Fruit fly (Drosophila melanogaster) whole organism, embryonic: ENCODE data around the gene CG7179.
A peak's percentile ranks its signal among the peaks of the same experiment; 100 is the strongest.

Experiments
- Ada2b ChIP-seq: fragments of 200-800 bp; sonication (Bioruptor generic); IDR thresholded peaks from 2 replicates; pipeline ENCODE4 v1.3.6; 2022; ENCODE audit warnings: missing biosample characterization, missing genetic modification characterization
- Bgb ChIP-seq: fragments of 200-800 bp; sonication (Bioruptor generic); IDR thresholded peaks from 2 replicates; pipeline ENCODE4 v1.3.6; 2022; ENCODE audit warnings: missing biosample characterization, missing genetic modification characterization; ENCODE audit not compliant: partially characterized antibody
- CG12071 ChIP-seq: fragments of 200-800 bp; sonication (Bioruptor generic); optimal IDR thresholded peaks from 3 replicates; lab custom pipeline; 2018; ENCODE audit warnings: missing biosample characterization, mild to moderate bottlenecking, missing genetic modification characterization
- CG13287 ChIP-seq: fragments of 200-800 bp; sonication (Bioruptor generic); IDR thresholded peaks from 2 replicates; pipeline ENCODE4 v1.3.6; 2022; ENCODE audit warnings: missing biosample characterization, missing genetic modification characterization; ENCODE audit not compliant: partially characterized antibody
- CG13296 ChIP-seq: fragments of 200-800 bp; sonication (Bioruptor generic); optimal IDR thresholded peaks from 3 replicates; lab custom pipeline; 2018; ENCODE audit warnings: missing biosample characterization, mild to moderate bottlenecking, missing genetic modification characterization
- CG16863 ChIP-seq: fragments of 200-800 bp; sonication (Bioruptor generic); optimal IDR thresholded peaks from 3 replicates; lab custom pipeline; 2016; ENCODE audit warnings: missing biosample characterization, missing genetic modification characterization
- CG17328 ChIP-seq: fragments of 200-800 bp; sonication (Bioruptor generic); IDR thresholded peaks from 2 replicates; pipeline ENCODE4 v1.3.6; 2022; ENCODE audit warnings: missing biosample characterization, missing genetic modification characterization
- CG17359 ChIP-seq: fragments of 200-800 bp; sonication (Bioruptor generic); optimal IDR thresholded peaks from 3 replicates; lab custom pipeline; 2018; ENCODE audit warnings: missing biosample characterization, mild to moderate bottlenecking, missing genetic modification characterization, moderate library complexity
- CG2678 ChIP-seq: fragments of 200-800 bp; sonication (Bioruptor generic); optimal IDR thresholded peaks from 3 replicates; lab custom pipeline; 2019; ENCODE audit warnings: missing biosample characterization, mild to moderate bottlenecking, missing genetic modification characterization, moderate library complexity
- CG30431 ChIP-seq: fragments of 200-800 bp; sonication (Bioruptor generic); optimal IDR thresholded peaks from 2 replicates; lab custom pipeline; 2017; ENCODE audit warnings: missing biosample characterization, missing genetic modification characterization
- CG34376 ChIP-seq: fragments of 200-800 bp; sonication (Bioruptor generic); optimal IDR thresholded peaks from 2 replicates; lab custom pipeline; 2018; ENCODE audit warnings: missing biosample characterization, mild to moderate bottlenecking, missing genetic modification characterization
- CG4707 ChIP-seq: fragments of 200-800 bp; sonication (Bioruptor generic); optimal IDR thresholded peaks from 2 replicates; lab custom pipeline; 2018; ENCODE audit warnings: missing biosample characterization, mild to moderate bottlenecking, missing genetic modification characterization, moderate library complexity
- CG5180 ChIP-seq: fragments of 200-800 bp; sonication (Bioruptor generic); optimal IDR thresholded peaks from 3 replicates; lab custom pipeline; 2017; ENCODE audit warnings: missing biosample characterization, missing genetic modification characterization, mild to moderate bottlenecking, moderate library complexity, missing genetic modification reagents
- CG6654 ChIP-seq: fragments of 200-800 bp; sonication (Bioruptor generic); optimal IDR thresholded peaks from 2 replicates; lab custom pipeline; 2017; ENCODE audit warnings: missing biosample characterization, mild to moderate bottlenecking, missing genetic modification characterization
- CG6854 ChIP-seq: fragments of 200-800 bp; sonication (Bioruptor generic); optimal IDR thresholded peaks from 3 replicates; lab custom pipeline; 2017; ENCODE audit warnings: missing biosample characterization, mild to moderate bottlenecking, missing genetic modification characterization
- CG7357 ChIP-seq: fragments of 200-800 bp; sonication (Bioruptor generic); IDR thresholded peaks from 3 replicates; pipeline ENCODE4 v1.3.6; 2022; ENCODE audit warnings: missing biosample characterization, missing genetic modification characterization
- CG9215 ChIP-seq: fragments of 200-800 bp; sonication (Bioruptor generic); IDR thresholded peaks from 2 replicates; pipeline ENCODE4 v1.3.6; 2022; ENCODE audit warnings: missing biosample characterization, missing genetic modification characterization
- D ChIP-seq, 2 experiments: fragments of 200-800 bp in 1 of 2; fragments of >200 bp in 1 of 2; sonication (Bioruptor generic) in 1 of 2; optimal IDR thresholded peaks; 2 replicates in 1 of 2; 3 replicates in 1 of 2; lab custom pipeline; 2017; ENCODE audit warnings: mild to moderate bottlenecking in 1 of 2, missing biosample characterization in 1 of 2, missing genetic modification characterization in 1 of 2, missing genetic modification reagents in 1 of 2
- Dbx ChIP-seq: fragments of 200-800 bp; sonication (Bioruptor generic); IDR thresholded peaks from 3 replicates; pipeline ENCODE4 v1.3.6; 2022; ENCODE audit warnings: missing biosample characterization, missing genetic modification characterization
- E2f2 ChIP-seq: fragments of 200-800 bp; sonication (Bioruptor generic); IDR thresholded peaks from 2 replicates; pipeline ENCODE4 v1.3.6; 2022; ENCODE audit warnings: missing biosample characterization, missing genetic modification characterization
- Eip74EF ChIP-seq, 2 experiments: fragments of 200-800 bp in 1 of 2; fragments of >200 bp in 1 of 2; sonication (Bioruptor generic) in 1 of 2; optimal IDR thresholded peaks; 2 replicates each; lab custom pipeline; 2017 to 2019; ENCODE audit warnings: missing biosample characterization in 2 of 2, missing genetic modification characterization in 2 of 2, mild to moderate bottlenecking in 1 of 2, moderate library complexity in 1 of 2
- Ets65A ChIP-seq: fragments of 200-800 bp; sonication (Bioruptor generic); peaks from one replicate; lab custom pipeline; 2016; ENCODE audit warnings: missing biosample characterization, missing genetic modification characterization
- Ets97D ChIP-seq: fragments of 200-800 bp; sonication (Bioruptor generic); optimal IDR thresholded peaks from 3 replicates; lab custom pipeline; 2016; ENCODE audit warnings: missing biosample characterization, missing genetic modification characterization
- Hr78 ChIP-seq, 2 experiments: fragments of 200-800 bp in 1 of 2; fragments of >200 bp in 1 of 2; sonication (Bioruptor generic) in 1 of 2; optimal IDR thresholded peaks; 2 replicates each; lab custom pipeline; 2017 to 2019; ENCODE audit warnings: missing biosample characterization in 2 of 2, missing genetic modification characterization in 2 of 2, mild to moderate bottlenecking in 1 of 2, moderate library complexity in 1 of 2
- Med ChIP-seq: fragments of 200-800 bp; sonication (Bioruptor generic); peaks from one replicate; lab custom pipeline; 2016; ENCODE audit warnings: missing biosample characterization, missing genetic modification characterization, mild to moderate bottlenecking, inconsistent platforms, moderate library complexity
- PHDP ChIP-seq: fragments of 200-800 bp; sonication (Bioruptor generic); optimal IDR thresholded peaks from 3 replicates; lab custom pipeline; 2018; ENCODE audit warnings: missing biosample characterization, mild to moderate bottlenecking, missing genetic modification characterization, moderate library complexity
- Pdp1 ChIP-seq, 2 experiments: fragments of 200-800 bp; sonication (Bioruptor generic); optimal IDR thresholded peaks; 3 replicates each; lab custom pipeline; 2016; ENCODE audit warnings: missing biosample characterization in 2 of 2, missing genetic modification characterization in 2 of 2, mild to moderate bottlenecking in 1 of 2, moderate library complexity in 1 of 2
- Ssrp ChIP-seq: fragments of 200-800 bp; sonication (Bioruptor generic); optimal IDR thresholded peaks from 2 replicates; lab custom pipeline; 2018; ENCODE audit warnings: missing biosample characterization, mild to moderate bottlenecking, missing genetic modification characterization, moderate library complexity
- btn ChIP-seq: fragments of 200-800 bp; sonication (Bioruptor generic); optimal IDR thresholded peaks from 2 replicates; lab custom pipeline; 2016; ENCODE audit warnings: missing biosample characterization, missing genetic modification characterization
- caup ChIP-seq: fragments of 200-800 bp; sonication (Bioruptor generic); optimal IDR thresholded peaks from 3 replicates; lab custom pipeline; 2017; ENCODE audit warnings: missing biosample characterization, mild to moderate bottlenecking, missing genetic modification characterization, moderate library complexity; ENCODE audit not compliant: severe bottlenecking
- chn ChIP-seq: fragments of 200-800 bp; sonication (Bioruptor generic); optimal IDR thresholded peaks from 2 replicates; lab custom pipeline; 2016; ENCODE audit warnings: missing biosample characterization, missing genetic modification characterization
- dan ChIP-seq: fragments of 200-800 bp; sonication (Bioruptor generic); IDR thresholded peaks from 2 replicates; pipeline ENCODE4 v1.3.6; 2022; ENCODE audit warnings: missing biosample characterization, missing genetic modification characterization
- dati ChIP-seq: fragments of 200-800 bp; sonication (Bioruptor generic); IDR thresholded peaks from 2 replicates; pipeline ENCODE4 v1.3.6; 2022; ENCODE audit warnings: missing biosample characterization, missing genetic modification characterization
- exex ChIP-seq: fragments of 200-800 bp; sonication (Bioruptor generic); optimal IDR thresholded peaks from 4 replicates; lab custom pipeline; 2018; ENCODE audit warnings: missing biosample characterization, mild to moderate bottlenecking, missing genetic modification characterization, moderate library complexity
- fd64A ChIP-seq: fragments of 200-800 bp; sonication (Bioruptor generic); optimal IDR thresholded peaks from 3 replicates; lab custom pipeline; 2018; ENCODE audit warnings: missing biosample characterization, mild to moderate bottlenecking, missing genetic modification characterization
- gem ChIP-seq: fragments of 200-800 bp; sonication (Bioruptor generic); optimal IDR thresholded peaks from 2 replicates; lab custom pipeline; 2019; ENCODE audit warnings: missing biosample characterization, mild to moderate bottlenecking, missing genetic modification characterization, moderate library complexity
- grn ChIP-seq: fragments of 200-800 bp; sonication (Bioruptor generic); optimal IDR thresholded peaks from 3 replicates; lab custom pipeline; 2017; ENCODE audit warnings: missing biosample characterization, missing genetic modification characterization
- her ChIP-seq: fragments of 200-800 bp; sonication (Bioruptor generic); optimal IDR thresholded peaks from 2 replicates; lab custom pipeline; 2016; ENCODE audit warnings: missing biosample characterization, missing genetic modification characterization
- inv ChIP-seq: fragments of 200-800 bp; sonication (Bioruptor generic); IDR thresholded peaks from 2 replicates; pipeline ENCODE4 v1.3.6; 2022; ENCODE audit warnings: missing biosample characterization, missing genetic modification characterization; ENCODE audit not compliant: partially characterized antibody
- kah ChIP-seq: fragments of 200-800 bp; sonication (Bioruptor generic); optimal IDR thresholded peaks from 2 replicates; lab custom pipeline; 2018; ENCODE audit warnings: missing biosample characterization, mild to moderate bottlenecking, missing genetic modification characterization
- mirr ChIP-seq: fragments of 200-800 bp; sonication (Bioruptor generic); optimal IDR thresholded peaks from 3 replicates; lab custom pipeline; 2018; ENCODE audit warnings: missing biosample characterization, mild to moderate bottlenecking, missing genetic modification characterization
- nau ChIP-seq: fragments of 200-800 bp; sonication (Bioruptor generic); optimal IDR thresholded peaks from 3 replicates; lab custom pipeline; 2017; ENCODE audit warnings: missing biosample characterization, mild to moderate bottlenecking, missing genetic modification characterization, missing genetic modification reagents
- nom ChIP-seq: fragments of 200-800 bp; sonication (Bioruptor generic); optimal IDR thresholded peaks from 2 replicates; lab custom pipeline; 2017; ENCODE audit warnings: missing biosample characterization, missing genetic modification characterization, mild to moderate bottlenecking, moderate library complexity, missing genetic modification reagents
- org-1 ChIP-seq: fragments of 200-800 bp; sonication (Bioruptor generic); optimal IDR thresholded peaks from 2 replicates; lab custom pipeline; 2017; ENCODE audit warnings: missing biosample characterization, missing genetic modification characterization
- schlank ChIP-seq: fragments of 200-800 bp; sonication (Bioruptor generic); optimal IDR thresholded peaks from 2 replicates; lab custom pipeline; 2018; ENCODE audit warnings: missing biosample characterization, mild to moderate bottlenecking, missing genetic modification characterization
- sug ChIP-seq: fragments of 200-800 bp; optimal IDR thresholded peaks from 2 replicates; lab custom pipeline; 2019; ENCODE audit warnings: missing biosample characterization, mild to moderate bottlenecking, missing genetic modification characterization, moderate library complexity
- tgo ChIP-seq: fragments of 200-800 bp; sonication (Bioruptor generic); IDR thresholded peaks from 3 replicates; pipeline ENCODE4 v1.3.6; 2022; ENCODE audit warnings: missing biosample characterization, missing genetic modification characterization
- tup ChIP-seq: fragments of 200-800 bp; sonication (Bioruptor generic); optimal IDR thresholded peaks from 2 replicates; lab custom pipeline; 2016; ENCODE audit warnings: missing biosample characterization, mild to moderate bottlenecking, missing genetic modification characterization, moderate library complexity

CG7179 gene

DNA sequence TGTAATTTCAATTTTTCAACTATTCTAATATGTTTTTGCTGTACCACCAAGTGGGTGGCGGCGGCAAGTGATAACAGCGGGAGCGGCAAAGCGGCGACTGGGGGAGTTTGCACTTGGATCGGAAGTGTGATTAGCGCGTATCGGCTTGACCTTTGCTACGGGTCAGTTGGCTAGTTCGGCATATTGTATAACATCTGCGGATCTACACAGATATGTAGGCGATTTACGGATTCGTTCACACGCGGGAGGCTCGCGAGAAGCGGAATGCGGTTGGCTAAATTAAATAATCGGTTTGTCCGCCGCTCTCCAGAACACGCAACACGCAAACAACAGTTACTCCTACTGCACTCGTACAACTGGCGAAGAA is 12.2 kb upstream of the CG7179 start (continued):
- TF ChIP-seq tup (GFP tag; lab: Kevin White, UChicago) (no peak), Hr78 (GFP tag; optimal IDR thresholded peaks at IDR 0.05; lab: Kevin White, UChicago) (peak in 1 of 2 experiments; percentile 74), inv (no peak), dati (GFP tag; lab: Robert Waterston, UW) (no peak), Bgb (GFP tag; lab: Robert Waterston, UW) (no peak), PHDP (no peak), CG30431 (GFP tag; lab: Kevin White, UChicago) (no peak), chn (GFP tag; lab: Kevin White, UChicago) (no peak), CG17328 (GFP tag; lab: Robert Waterston, UW) (no peak), Dbx (GFP tag; lab: Robert Waterston, UW) (no peak), CG6854 (GFP tag; lab: Kevin White, UChicago) (no peak), CG9215 (GFP tag; lab: Robert Waterston, UW) (no peak), Ets65A (GFP tag; lab: Kevin White, UChicago) (no peak)

DNA sequence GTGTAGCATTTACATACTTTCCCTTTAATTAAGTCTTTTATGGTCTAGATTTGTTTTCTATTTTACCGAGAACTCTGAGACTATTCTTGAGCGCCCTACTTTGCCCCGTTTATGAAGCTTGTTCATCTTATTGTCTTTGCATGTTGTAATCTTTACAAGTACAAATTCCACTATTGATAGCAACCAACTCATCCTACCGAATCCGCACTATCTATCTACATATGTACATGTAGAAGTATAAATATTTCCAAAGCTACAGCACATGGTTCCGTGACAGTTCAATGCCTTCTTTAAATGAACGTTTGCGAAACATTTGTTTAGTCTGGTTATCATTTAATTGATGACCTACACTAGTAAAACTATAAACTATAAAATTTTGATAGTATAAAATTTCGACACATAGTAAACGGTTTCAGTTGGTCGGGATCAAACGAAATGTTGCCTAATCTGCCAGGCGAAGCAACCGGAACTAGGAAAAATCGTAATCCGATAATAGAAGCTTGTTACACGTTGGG is 11.2 kb upstream of the CG7179 start:
- peak; percentile 26 for TF ChIP-seq nau (GFP tag; lab: Kevin White, UChicago)
- no peak for TF ChIP-seq CG2678 (tag; lab: Kevin White, UChicago)
- TF ChIP-seq org-1 (GFP tag; lab: Kevin White, UChicago), result no peak
- peak; percentile 7 for TF ChIP-seq Med (GFP tag; lab: Kevin White, UChicago)
- no peak for TF ChIP-seq CG16863 (GFP tag; lab: Kevin White, UChicago)
- no peak for TF ChIP-seq D (optimal IDR thresholded peaks at IDR 0.05; lab: Kevin White, UChicago)
- TF ChIP-seq D (GFP tag; optimal IDR thresholded peaks at IDR 0.05; lab: Kevin White, UChicago), result no peak
- no peak for TF ChIP-seq schlank
- TF ChIP-seq btn (GFP tag; lab: Kevin White, UChicago), result no peak
- peak in 1 of 2 experiments; percentile 62 for TF ChIP-seq Pdp1 (GFP tag; optimal IDR thresholded peaks at IDR 0.05; lab: Kevin White, UChicago)
- peak; percentile 31 for TF ChIP-seq exex (tag; lab: Kevin White, UChicago)
- TF ChIP-seq Ada2b (GFP tag; lab: Robert Waterston, UW), result no peak
- no peak for TF ChIP-seq CG4707 (GFP tag; lab: Kevin White, UChicago)
- no peak for TF ChIP-seq caup (GFP tag; lab: Kevin White, UChicago)
- TF ChIP-seq Ssrp (tag; lab: Kevin White, UChicago), result no peak
- peak; percentile 6 for TF ChIP-seq CG5180 (GFP tag; lab: Kevin White, UChicago)
- no peak for TF ChIP-seq CG17359 (tag; lab: Kevin White, UChicago)
- peak; percentile 84 for TF ChIP-seq CG34376 (GFP tag; lab: Kevin White, UChicago)
- peak; percentile 82 for TF ChIP-seq mirr (GFP tag; lab: Kevin White, UChicago)
- TF ChIP-seq fd64A (GFP tag; lab: Kevin White, UChicago), result peak; percentile 16
- TF ChIP-seq kah (GFP tag; lab: Kevin White, UChicago), result peak; percentile 9
- TF ChIP-seq tgo (GFP tag; lab: Robert Waterston, UW), result no peak
- no peak for TF ChIP-seq Ets97D (GFP tag; lab: Kevin White, UChicago)
- TF ChIP-seq gem (tag; lab: Kevin White, UChicago), result no peak
- TF ChIP-seq sug (tag; lab: Kevin White, UChicago), result peak; percentile 66
- no peak for TF ChIP-seq her (GFP tag; lab: Kevin White, UChicago)
- TF ChIP-seq CG13287 (GFP tag; lab: Robert Waterston, UW), result no peak
- TF ChIP-seq CG13296 (GFP tag; lab: Kevin White, UChicago), result peak; percentile 27
- TF ChIP-seq CG7357 (GFP tag; lab: Robert Waterston, UW), result no peak
- no peak for TF ChIP-seq CG12071
- peak; percentile 55 for TF ChIP-seq nom
- TF ChIP-seq E2f2 (GFP tag; lab: Robert Waterston, UW), result no peak
- TF ChIP-seq CG6654, result no peak
- TF ChIP-seq grn, result no peak
- no peak for TF ChIP-seq dan (GFP tag; lab: Robert Waterston, UW)
- peak in 1 of 2 experiments; percentile 54 for TF ChIP-seq Eip74EF (GFP tag; optimal IDR thresholded peaks at IDR 0.05; lab: Kevin White, UChicago)
